Fruit fly (Drosophila melanogaster): Measurements from ENCODE around the gene CG42590.

CG42590 gene

DNA sequence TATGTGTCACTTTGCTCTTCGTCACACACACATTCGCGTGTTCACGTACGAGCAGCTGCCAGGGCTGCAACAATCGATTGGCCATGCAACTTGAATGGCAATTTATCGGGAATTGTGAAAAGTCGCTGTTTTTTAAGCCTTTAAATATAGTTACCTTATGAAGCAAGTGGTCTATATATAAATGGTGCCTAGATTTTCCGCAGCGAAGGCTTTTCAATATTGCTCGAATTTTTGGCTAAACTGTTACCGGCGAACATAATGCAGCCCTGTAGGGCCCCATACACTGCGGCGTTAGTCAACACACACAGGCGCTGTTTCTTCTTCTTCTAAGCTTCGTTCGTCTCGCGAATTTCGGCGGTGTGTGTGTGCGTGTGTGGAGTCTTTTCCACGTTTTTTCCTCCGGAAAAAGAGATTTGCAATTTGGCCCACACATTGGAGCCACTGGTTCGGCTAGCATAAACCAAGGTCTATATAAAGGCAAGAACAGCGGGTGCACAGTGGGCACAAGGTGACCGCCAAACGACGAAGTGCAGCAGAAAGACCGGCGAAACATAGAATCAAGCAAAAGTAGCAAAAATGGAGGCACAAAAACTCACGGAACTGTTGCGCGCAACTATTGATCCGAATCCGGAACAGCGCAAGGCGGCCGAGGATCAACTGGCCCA, 46.9 kb upstream of the CG42590 start, which contains the start of the genes Arp3 and msk (continued):
- TF ChIP-seq BtbVII (GFP tag; optimal IDR thresholded peaks at IDR 0.05) (peak; percentile 50), Bdp1 (GFP tag; optimal IDR thresholded peaks at IDR 0.05) (peak; percentile 79), Hr3 (GFP tag; optimal IDR thresholded peaks at IDR 0.05) (peak; percentile 81), CrebB (tag; optimal IDR thresholded peaks at IDR 0.05) (peak; percentile 35), prd (optimal IDR thresholded peaks at IDR 0.05) (no peak), prd (GFP tag; IDR thresholded peaks at IDR 0.05) (peak; percentile 81), Atf-2 (GFP tag; optimal IDR thresholded peaks at IDR 0.05) (peak; percentile 83), HLH3B (GFP tag; IDR thresholded peaks at IDR 0.05) (peak; percentile 68), CG10543 (GFP tag; optimal IDR thresholded peaks at IDR 0.05) (peak; percentile 88), dati (GFP tag; IDR thresholded peaks at IDR 0.05) (no peak), CG8359 (GFP tag; optimal IDR thresholded peaks at IDR 0.05; ENCODE audit: borderline replicate concordance) (no peak), CG10654 (GFP tag; optimal IDR thresholded peaks at IDR 0.05) (peak; percentile 88), CG2875 (GFP tag; optimal IDR thresholded peaks at IDR 0.05) (no peak), rib (GFP tag; IDR thresholded peaks at IDR 0.05) (peak; percentile 94), phol (tag; optimal IDR thresholded peaks at IDR 0.05) (peak; percentile 88), Poxn (GFP tag; IDR thresholded peaks at IDR 0.05) (no peak), nom (GFP tag; optimal IDR thresholded peaks at IDR 0.05) (peak; percentile 48), bigmax (GFP tag; optimal IDR thresholded peaks at IDR 0.05) (peak; percentile 38), CG4328 (GFP tag; optimal IDR thresholded peaks at IDR 0.05) (peak; percentile 83), disco-r (GFP tag; optimal IDR thresholded peaks at IDR 0.05) (peak; percentile 89), fd102C (GFP tag; optimal IDR thresholded peaks at IDR 0.05) (peak; percentile 5), sqz (GFP tag; optimal IDR thresholded peaks at IDR 0.05) (no peak), Scr (GFP tag; IDR thresholded peaks at IDR 0.05; ENCODE audit: partially characterized antibody) (peak; percentile 49), schlank (tag; optimal IDR thresholded peaks at IDR 0.05) (peak; percentile 49), CG13624 (GFP tag; optimal IDR thresholded peaks at IDR 0.05) (peak; percentile 94), ken (GFP tag; IDR thresholded peaks at IDR 0.05) (peak; percentile 80), exex (tag; optimal IDR thresholded peaks at IDR 0.05) (peak; percentile 55), CG11696 (GFP tag; IDR thresholded peaks at IDR 0.05) (no peak), stwl (tag; optimal IDR thresholded peaks at IDR 0.05) (peak; percentile 75), CG7963 (GFP tag; IDR thresholded peaks at IDR 0.05; ENCODE audit: partially characterized antibody) (no peak), CG14667 (GFP tag; IDR thresholded peaks at IDR 0.05) (peak; percentile 51), lab (GFP tag; optimal IDR thresholded peaks at IDR 0.05) (peak; percentile 88), NFAT (GFP tag; IDR thresholded peaks at IDR 0.05) (peak; percentile 79), YL-1 (GFP tag; optimal IDR thresholded peaks at IDR 0.05) (peak; percentile 95), CG5245 (GFP tag; optimal IDR thresholded peaks at IDR 0.05) (peak; percentile 78), fd96Cb (tag; optimal IDR thresholded peaks at IDR 0.05) (peak; percentile 65), CG8944 (GFP tag; optimal IDR thresholded peaks at IDR 0.05) (peak; percentile 92), Trl (optimal IDR thresholded peaks at IDR 0.05) (peak in 1 of 2 experiments; percentile 13), Trl (GFP tag; optimal IDR thresholded peaks at IDR 0.05) (peak; percentile 91), ems (GFP tag; optimal IDR thresholded peaks at IDR 0.05) (peak; percentile 76), CG10959 (GFP tag; IDR thresholded peaks at IDR 0.05) (0 out of 2 replicates have a peak, but pooled peaks have one; percentile 30), CG7987 (GFP tag; optimal IDR thresholded peaks at IDR 0.05) (peak; percentile 60), zfh2 (GFP tag; optimal IDR thresholded peaks at IDR 0.05) (peak; percentile 94), Sin3A (optimal IDR thresholded peaks at IDR 0.05) (peak; percentile 100), CG5180 (GFP tag; optimal IDR thresholded peaks at IDR 0.05) (no peak), Sry-δ (GFP tag; optimal IDR thresholded peaks at IDR 0.05) (peak; percentile 81), gcm (GFP tag; optimal IDR thresholded peaks at IDR 0.05) (no peak), abd-A (tag; optimal IDR thresholded peaks at IDR 0.05) (no peak), lbe (GFP tag; optimal IDR thresholded peaks at IDR 0.05) (peak; percentile 38), CG32532 (GFP tag; IDR thresholded peaks at IDR 0.05) (peak; percentile 81)

Measured in whole organism, embryonic.